Worm (Caenorhabditis elegans): ENCODE results near the gene sre-30.

sre-30 gene

ce11 chrII:12414805-12415204, 8.5 kb upstream of the sre-30 start, which contains the start of gene Y57A10C.11:
Gene Y57A10C.11, minus strand, starts transcription at chrII:12414905.
- no peak for TF ChIP-seq unc-62 (GFP tag; optimal IDR thresholded peaks at IDR 0.05)

DNA sequence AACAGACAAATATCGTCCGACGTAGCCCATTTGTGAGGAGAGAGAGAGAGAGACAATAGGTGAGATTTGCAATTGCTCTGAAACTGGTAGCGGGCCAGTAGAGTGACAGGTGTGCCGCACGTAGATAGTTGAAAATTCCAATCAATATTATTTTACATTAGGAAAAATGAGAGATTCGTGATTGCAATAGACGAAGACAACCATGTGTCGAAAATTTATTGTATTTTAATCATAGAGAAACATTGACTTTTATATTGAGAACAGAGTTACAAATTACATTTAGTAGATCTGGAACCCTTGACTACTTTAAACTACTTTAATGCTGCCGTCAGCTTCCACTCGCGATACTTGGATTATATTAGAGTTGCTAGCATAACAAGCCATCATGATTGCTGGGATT, 6.1 kb upstream of the sre-30 start, which contains the start of gene Y57A10C.1:
Y57A10C.1 (minus strand) TSS at position 101 of the 400 bp plus-strand sequence.
- TF ChIP-seq unc-62 (GFP tag; optimal IDR thresholded peaks at IDR 0.05) = no peak

DNA sequence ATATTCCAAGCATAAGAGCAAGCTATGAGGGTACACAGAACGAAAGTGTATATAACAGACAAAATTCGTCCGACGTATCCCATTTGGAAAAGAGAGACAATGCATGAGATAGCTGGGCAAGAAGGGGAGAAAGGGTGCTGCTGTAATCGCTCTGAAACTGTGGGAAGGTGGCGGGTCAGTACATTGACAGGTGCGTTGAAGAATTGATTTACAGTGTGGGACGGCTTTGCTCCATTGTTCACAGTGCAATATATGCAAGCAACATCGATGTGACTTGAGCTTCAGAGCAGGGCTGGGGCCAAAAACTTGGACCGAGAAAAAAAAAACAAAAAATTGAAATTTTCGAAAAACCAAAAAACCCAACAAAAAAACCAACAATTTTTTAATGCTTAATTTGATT, 3.8 kb upstream of the sre-30 start, which contains the start of gene F57G9.3:
F57G9.3 (minus strand) TSS at position 101 of the 400 bp plus-strand sequence.
- TF ChIP-seq unc-62 (GFP tag; optimal IDR thresholded peaks at IDR 0.05) = no peak

DNA sequence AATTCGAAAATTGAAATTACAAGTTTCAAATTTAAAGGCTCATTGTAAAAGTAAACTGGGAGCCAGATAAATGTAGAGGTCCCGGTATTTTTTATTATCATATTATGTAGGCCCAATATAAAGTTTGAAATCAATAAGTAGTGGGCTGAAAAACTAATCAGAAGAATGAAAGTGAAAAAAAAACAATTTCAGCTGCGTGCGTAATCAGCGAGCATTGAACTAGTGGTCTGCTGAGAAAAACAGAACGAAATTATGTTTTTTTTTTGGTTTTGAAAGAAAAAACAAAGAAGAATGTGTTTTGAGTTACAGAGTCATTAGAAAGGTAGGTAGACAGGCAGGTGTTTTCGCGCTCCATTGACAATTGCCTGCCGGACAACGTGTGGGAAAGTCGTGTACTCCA, 2.4 kb upstream of the sre-30 start, which contains the start of gene sre-31:
sre-31 (minus strand) TSS at position 101 of the 400 bp plus-strand sequence.
- no peak for TF ChIP-seq unc-62 (GFP tag; optimal IDR thresholded peaks at IDR 0.05)

- TF ChIP-seq unc-62 (GFP tag; optimal IDR thresholded peaks at IDR 0.05) = no peak
These were observed 4.5 kb downstream of the sre-30 start, which contains the start of gene sre-29 for ce11 chrII:12401791-12402190. Gene sre-29, minus strand, starts transcription at chrII:12401891.

DNA sequence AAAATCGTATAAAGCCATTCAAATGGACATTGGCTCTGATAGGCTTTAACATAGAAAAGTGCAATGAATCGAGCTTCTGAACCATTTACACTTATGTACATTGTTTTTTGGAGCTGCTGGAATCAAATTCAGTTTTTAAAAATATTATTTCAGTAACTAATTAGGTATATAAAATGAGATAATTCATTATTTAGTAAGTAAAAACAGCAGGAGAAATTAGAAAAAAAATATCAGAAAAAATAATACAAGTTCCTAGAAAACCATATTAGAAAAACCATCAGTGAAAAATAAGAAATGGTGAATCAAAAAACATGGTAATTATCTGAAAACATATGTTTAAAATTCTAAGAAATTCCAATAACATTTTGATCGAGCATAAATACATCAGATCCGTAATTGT, 8.6 kb downstream of the sre-30 start, which contains the start of gene F57G9.7:
F57G9.7 (minus strand) TSS at position 101 of the 400 bp plus-strand sequence.
- no peak for TF ChIP-seq unc-62 (GFP tag; optimal IDR thresholded peaks at IDR 0.05)

DNA sequence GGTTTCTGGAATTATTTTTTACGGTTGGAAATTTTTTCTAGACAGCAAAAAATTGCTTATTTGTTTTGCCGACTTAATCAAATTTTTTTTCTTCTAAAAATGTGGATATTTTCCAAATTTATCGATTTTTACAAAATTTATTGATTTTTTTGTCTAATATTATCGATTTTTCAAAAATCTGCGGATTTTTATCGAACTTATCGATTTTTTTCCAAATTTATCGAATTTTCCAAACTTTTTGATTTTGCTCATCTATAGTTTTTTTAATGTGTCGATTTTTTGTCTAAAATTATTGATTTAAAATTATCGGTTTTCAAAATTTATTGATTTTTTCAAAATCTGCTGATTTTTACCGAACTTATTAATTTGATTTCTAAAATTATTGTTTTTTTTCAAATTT, 12.2 kb downstream of the sre-30 start:
- TF ChIP-seq unc-62 (GFP tag; optimal IDR thresholded peaks at IDR 0.05) = no peak

DNA sequence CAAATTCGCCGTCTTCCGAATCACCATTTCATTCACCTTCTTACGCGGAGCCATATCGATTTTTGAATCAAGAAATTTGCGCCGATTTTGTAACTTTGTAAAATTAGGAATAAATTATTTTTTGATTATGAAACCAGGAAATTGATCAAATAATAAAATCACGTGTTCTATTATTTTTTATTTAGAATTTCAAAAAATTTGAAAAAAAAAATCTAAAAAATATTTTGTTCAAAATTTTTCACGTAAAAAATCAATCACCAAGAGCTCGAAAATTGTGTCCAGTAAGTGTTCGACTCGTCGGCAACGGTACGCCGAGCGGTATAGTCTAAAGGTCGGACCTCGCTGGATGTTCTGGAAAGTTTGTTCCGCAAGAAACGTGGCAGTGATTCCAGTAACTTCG, 12.6 kb downstream of the sre-30 start, which contains the start of gene Y57A10B.7:
Y57A10B.7 (minus strand) TSS at position 101 of the 400 bp plus-strand sequence.
- TF ChIP-seq unc-62 (GFP tag; optimal IDR thresholded peaks at IDR 0.05) = no peak

ce11 chrII:12389783-12390182, 16.5 kb downstream of the sre-30 start, which contains the start of gene Y57A10B.6:
Gene Y57A10B.6, plus strand, starts transcription at chrII:12390083.
- no peak for TF ChIP-seq unc-62 (GFP tag; optimal IDR thresholded peaks at IDR 0.05)

- TF ChIP-seq unc-62 (GFP tag; optimal IDR thresholded peaks at IDR 0.05) = no peak
These were observed 18.3 kb downstream of the sre-30 start, which contains the start of gene sre-41 for ce11 chrII:12387980-12388379. Gene sre-41, plus strand, starts transcription at chrII:12388280.

ce11 chrII:12387487-12387886, 18.8 kb downstream of the sre-30 start:
- no peak for TF ChIP-seq unc-62 (GFP tag; optimal IDR thresholded peaks at IDR 0.05)

DNA sequence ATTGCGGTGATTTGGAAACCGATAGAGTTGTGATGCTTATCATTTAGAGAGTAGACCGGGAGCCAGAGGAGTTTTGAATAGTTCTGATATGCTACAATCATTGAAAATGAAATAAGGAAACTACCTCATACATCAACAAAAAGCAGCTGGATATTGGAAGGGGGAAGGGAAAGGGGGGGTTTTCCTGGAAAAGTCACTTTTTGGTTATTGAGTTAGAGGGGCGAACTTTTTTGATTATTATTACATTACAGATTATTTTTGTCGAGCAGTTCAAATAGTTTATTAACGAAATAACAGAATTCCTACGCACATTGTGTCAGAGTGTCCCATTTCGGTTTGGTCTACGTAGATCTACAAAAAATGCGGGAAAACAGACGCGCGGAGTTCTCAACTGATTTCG, 19.5 kb downstream of the sre-30 start, which contains the start of gene sre-42:
sre-42 (minus strand) TSS at position 101 of the 400 bp plus-strand sequence.
- TF ChIP-seq unc-62 (GFP tag; optimal IDR thresholded peaks at IDR 0.05) = no peak

DNA sequence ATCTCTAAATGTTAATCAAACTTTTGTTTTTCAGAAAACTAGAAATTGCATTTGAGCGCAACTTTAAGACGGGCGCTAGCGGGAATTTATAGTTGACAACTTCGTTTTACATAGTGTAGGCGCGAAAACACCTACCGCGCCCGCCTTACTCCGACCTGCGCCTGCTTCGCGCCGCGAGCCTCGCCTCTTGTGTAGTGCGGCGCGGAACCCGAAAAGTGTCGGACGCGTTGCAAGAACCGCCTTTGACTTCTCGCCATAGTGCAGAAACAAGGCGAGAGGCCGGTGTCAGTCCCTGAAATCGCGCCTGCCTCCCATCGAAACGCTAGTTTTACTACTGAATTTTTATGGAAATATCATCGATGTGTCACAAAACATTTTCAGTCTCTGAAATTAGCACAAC, 20.5 kb downstream of the sre-30 start:
- TF ChIP-seq unc-62 (GFP tag; optimal IDR thresholded peaks at IDR 0.05) = no peak

- TF ChIP-seq unc-62 (GFP tag; optimal IDR thresholded peaks at IDR 0.05) = no peak
These were observed 23.4 kb downstream of the sre-30 start, which contains the start of gene btb-14 for ce11 chrII:12382625-12383562. Gene btb-14, plus strand, starts transcription at chrII:12383463.

DNA sequence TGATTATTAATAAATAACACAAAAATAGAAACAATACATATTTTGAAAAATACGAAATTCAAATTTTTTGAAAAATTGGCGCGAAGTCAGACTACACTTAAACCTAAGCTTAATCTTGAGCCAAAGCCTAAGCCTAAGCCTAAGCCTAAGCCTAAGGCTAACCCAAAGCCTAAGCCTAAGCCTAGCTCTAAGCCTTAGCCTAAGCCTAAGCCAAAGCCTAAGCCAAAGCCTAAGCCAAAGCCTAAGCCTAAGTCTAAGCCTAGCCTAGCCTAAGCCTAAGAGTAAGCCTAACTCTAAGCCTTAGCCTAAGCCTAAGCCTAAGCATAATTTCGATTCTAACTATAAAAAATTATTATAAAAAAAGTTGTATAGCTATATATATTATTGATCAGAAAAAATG, 25.4 kb downstream of the sre-30 start:
- no peak for TF ChIP-seq unc-62 (GFP tag; optimal IDR thresholded peaks at IDR 0.05)

ce11 chrII:12379430-12379829, 26.9 kb downstream of the sre-30 start, which contains the start of gene marc-5:
Gene marc-5, minus strand, starts transcription at chrII:12379530.
- TF ChIP-seq unc-62 (GFP tag; optimal IDR thresholded peaks at IDR 0.05) = no peak

Data from whole organism, dauer.